Worm (Caenorhabditis elegans) whole organism, L4/young adult: ENCODE measurements around the gene got-1.2.

ENCODE experiments used
- W03F9.2 ChIP-seq: fragments of 150-350 bp; optimal IDR thresholded peaks from 2 replicates; lab custom pipeline; 2014; ENCODE audit warnings: missing biosample characterization, missing genetic modification characterization
- him-1 ChIP-seq: sonication (generic microtip); optimal IDR thresholded peaks from 2 replicates; lab custom pipeline; 2016; ENCODE audit warnings: missing genotype, missing genetic modification reagents, missing genetic modification characterization, missing compliant biosample characterization

DNA sequence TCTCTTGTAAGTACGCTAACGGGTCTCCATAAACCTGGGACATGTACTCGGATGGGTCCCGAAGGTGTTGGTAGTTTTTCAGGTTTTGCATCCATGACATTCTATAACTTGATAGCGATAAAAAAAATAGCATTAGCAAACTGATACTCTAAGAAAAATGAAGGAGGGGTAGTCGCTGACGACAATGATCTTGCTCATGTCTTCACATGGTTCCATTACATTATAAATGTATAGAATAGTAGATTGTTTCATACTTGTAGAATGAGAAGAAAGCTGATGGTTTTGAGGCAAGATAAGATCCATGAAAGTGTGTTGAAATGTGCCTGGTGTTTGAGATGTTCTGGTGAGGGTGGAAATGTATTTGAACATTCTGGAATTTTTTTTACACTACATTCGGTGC lies 14.1 kb upstream of the got-1.2 start, which contains the start of gene mec-4:
- TF ChIP-seq W03F9.2 (tag; lab: Kevin White, UChicago), result no peak
- no peak for TF ChIP-seq him-1 (tag; lab: Kevin White, UChicago)
